Worm (Caenorhabditis elegans) whole organism, L4 larva: ENCODE measurements around the gene K08D8.11.

Experiments used
- aly-2 ChIP-seq: sonication (generic microtip); optimal IDR thresholded peaks from 2 replicates; lab custom pipeline; 2018; ENCODE audit warnings: missing biosample characterization, missing genetic modification characterization
- dmd-6 ChIP-seq: fragments of 200-800 bp; sonication (Bioruptor generic); IDR thresholded peaks from 2 replicates; pipeline ENCODE4 v1.3.6; 2022; ENCODE audit warnings: missing genetic modification reagents, missing genetic modification characterization, missing compliant biosample characterization
- dpl-1 ChIP-seq: fragments of 150-350 bp; optimal IDR thresholded peaks from 2 replicates; lab custom pipeline; 2014; ENCODE audit warnings: missing biosample characterization, missing genetic modification reagents, missing genetic modification characterization
- jun-1 ChIP-seq: fragments of 150-350 bp; optimal IDR thresholded peaks from 2 replicates; lab custom pipeline; 2014; ENCODE audit warnings: missing biosample characterization, missing genetic modification reagents, missing genetic modification characterization
- lin-29 ChIP-seq: fragments of 200-800 bp; sonication (Bioruptor generic); IDR thresholded peaks from 2 replicates; pipeline ENCODE4 v1.3.6; 2022; ENCODE audit warnings: missing genetic modification reagents, missing genetic modification characterization, missing compliant biosample characterization
- lsy-2 ChIP-seq, 2 experiments: fragments of 150-350 bp in 1 of 2; sonication (generic microtip) in 1 of 2; optimal IDR thresholded peaks; 2 replicates each; lab custom pipeline; 2014 to 2017; ENCODE audit warnings: missing biosample characterization in 2 of 2, missing genetic modification characterization in 2 of 2
- mdl-1 ChIP-seq, 2 experiments: fragments of 150-350 bp in 1 of 2; sonication (generic microtip) in 1 of 2; optimal IDR thresholded peaks; 2 replicates each; lab custom pipeline; 2014 to 2017; ENCODE audit warnings: missing biosample characterization in 2 of 2, missing genetic modification characterization in 2 of 2
- nhr-11 ChIP-seq: fragments of 150-350 bp; optimal IDR thresholded peaks from 2 replicates; lab custom pipeline; 2014; ENCODE audit warnings: missing biosample characterization, missing genetic modification characterization
- nhr-237 ChIP-seq: sonication (generic microtip); optimal IDR thresholded peaks from 2 replicates; lab custom pipeline; 2017; ENCODE audit warnings: missing biosample characterization, missing genetic modification characterization
- pha-4 ChIP-seq, 2 experiments: fragments of 150-350 bp in 1 of 2; fragments of 200-800 bp in 1 of 2; sonication (Bioruptor generic) in 1 of 2; IDR thresholded peaks in 1 of 2; optimal IDR thresholded peaks in 1 of 2; 2 replicates each; pipeline versions ENCODE4 v1.3.6 to Lab custom; 2014 to 2022; ENCODE audit warnings: missing genetic modification characterization in 2 of 2, missing genetic modification reagents in 2 of 2, missing biosample characterization in 1 of 2, missing compliant biosample characterization in 1 of 2
- pqm-1 ChIP-seq: sonication (generic microtip); optimal IDR thresholded peaks from 2 replicates; lab custom pipeline; 2017; ENCODE audit warnings: missing biosample characterization, missing genetic modification characterization
- set-16 ChIP-seq: fragments of 200-800 bp; sonication (Bioruptor generic); IDR thresholded peaks from 2 replicates; pipeline ENCODE4 v1.3.6; 2022; ENCODE audit warnings: missing genetic modification reagents, missing genetic modification characterization, missing compliant biosample characterization
- unc-130 ChIP-seq: sonication (generic microtip); optimal IDR thresholded peaks from 2 replicates; lab custom pipeline; 2016; ENCODE audit warnings: missing genetic modification reagents, missing genetic modification characterization, missing compliant biosample characterization
- unc-62 ChIP-seq, 3 experiments: fragments of 150-350 bp in 1 of 3; sonication (generic microtip); optimal IDR thresholded peaks in 2 of 3; peaks in 1 of 3; 1 replicate in 1 of 3; 2 replicates in 2 of 3; lab custom pipeline; 2014 to 2017; ENCODE audit warnings: missing biosample characterization in 3 of 3, missing genetic modification characterization in 3 of 3, missing genetic modification reagents in 3 of 3, missing genotype in 1 of 3

DNA sequence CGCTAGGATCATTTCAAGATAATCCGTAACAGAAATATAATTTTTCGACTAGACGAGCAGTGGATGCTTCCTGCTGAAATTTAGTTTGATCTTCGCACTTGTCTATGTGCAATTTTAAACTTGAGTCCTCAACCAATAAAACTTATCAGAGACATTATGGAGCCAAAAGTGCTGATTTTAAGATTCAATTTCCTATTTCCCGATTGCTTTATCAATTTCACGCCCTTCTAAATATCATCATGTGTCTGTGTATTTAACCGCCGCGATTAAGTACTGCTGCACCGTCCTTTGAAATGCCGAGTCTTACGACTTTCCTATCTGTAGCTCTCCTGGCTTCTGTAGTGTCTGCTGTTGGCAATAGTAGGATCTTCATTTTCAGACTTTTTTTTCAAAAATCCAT lies 25.9 kb downstream of the K08D8.11 start, which contains the start of gene C32H11.4:
- TF ChIP-seq mdl-1 (tag; optimal IDR thresholded peaks at IDR 0.05; lab: Kevin White, UChicago) (no peak), lsy-2 (tag; optimal IDR thresholded peaks at IDR 0.05; lab: Kevin White, UChicago) (no peak), aly-2 (tag; lab: Kevin White, UChicago) (no peak), nhr-11 (no peak), pqm-1 (tag; lab: Kevin White, UChicago) (peak; percentile 73), pha-4 (GFP tag; IDR thresholded peaks at IDR 0.05; lab: Robert Waterston, UW) (no peak), pha-4 (tag; optimal IDR thresholded peaks at IDR 0.05; lab: Kevin White, UChicago) (no peak), dpl-1 (GFP tag; lab: Kevin White, UChicago) (no peak), unc-130 (GFP tag; lab: Kevin White, UChicago) (no peak), lin-29 (no peak), unc-62 (GFP tag; optimal IDR thresholded peaks at IDR 0.05 in 1 of 2; lab: Kevin White, UChicago) (no peak), unc-62 (tag; optimal IDR thresholded peaks at IDR 0.05; lab: Kevin White, UChicago) (no peak), nhr-237 (tag; lab: Kevin White, UChicago) (no peak), jun-1 (no peak), set-16 (no peak), dmd-6 (GFP tag; lab: Robert Waterston, UW) (peak; percentile 82)
